Fruit fly (Drosophila melanogaster): Measurements from ENCODE around the gene nac.
A peak's percentile ranks its signal among the peaks of the same experiment; 100 is the strongest.

The nac gene

DNA sequence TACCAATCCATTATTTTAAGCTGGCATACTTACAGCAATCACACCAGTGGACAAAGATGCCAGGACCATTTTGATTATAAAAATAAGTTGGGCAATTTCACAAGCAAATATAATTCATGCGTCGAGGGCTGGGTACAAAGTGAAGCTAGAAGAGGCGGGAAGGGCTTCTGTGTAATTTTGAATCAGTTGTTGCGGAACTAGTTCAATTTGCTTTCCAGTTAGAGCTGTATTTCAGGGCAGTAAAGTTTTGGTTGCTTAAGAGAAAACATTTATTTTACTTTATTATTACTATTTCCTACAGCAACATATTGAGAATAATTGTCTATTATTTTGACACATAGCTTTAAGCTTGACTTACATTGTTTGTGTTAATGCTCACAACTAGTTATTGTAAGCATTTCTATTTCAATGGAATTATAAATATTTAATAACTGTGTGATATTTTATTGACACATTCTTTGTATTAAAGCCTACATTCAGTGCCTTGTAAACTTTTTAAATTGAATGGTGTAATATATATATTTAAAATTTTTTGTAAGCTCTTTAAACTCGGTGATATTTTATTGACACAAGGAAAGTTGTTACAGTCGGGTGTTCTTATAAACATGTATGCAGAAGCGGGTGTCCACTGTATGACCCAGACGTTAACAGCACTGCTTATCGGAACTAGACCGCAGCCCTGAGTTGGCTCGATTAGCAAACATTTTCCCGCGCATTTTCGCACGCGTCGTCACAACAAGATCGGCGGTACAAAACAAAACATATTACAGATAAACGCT, 39.3 kb downstream of the nac start, which contains the start of the genes RPA1 and Mcm2 (continued):
- peak; percentile 41 for TF ChIP-seq CG17328 (GFP tag; IDR thresholded peaks at IDR 0.05)
- TF ChIP-seq zen2 (GFP tag; IDR thresholded peaks at IDR 0.05; ENCODE audit: partially characterized antibody), result 0 out of 3 replicates have a peak, but pooled peaks have one; percentile 6
- no peak for TF ChIP-seq Atf3 (GFP tag; optimal IDR thresholded peaks at IDR 0.05)
- TF ChIP-seq org-1 (GFP tag; optimal IDR thresholded peaks at IDR 0.05), result peak; percentile 16
- peak; percentile 80 for TF ChIP-seq Hmr (GFP tag; optimal IDR thresholded peaks at IDR 0.05)
- 0 out of 2 replicates have a peak, but pooled peaks have one; percentile 38 for TF ChIP-seq CG42726 (GFP tag; IDR thresholded peaks at IDR 0.05; ENCODE audit: partially characterized antibody)
- TF ChIP-seq chif (GFP tag; optimal IDR thresholded peaks at IDR 0.05), result peak in 1 of 2 experiments; percentile 66
- TF ChIP-seq CG1024 (GFP tag; IDR thresholded peaks at IDR 0.05), result peak; percentile 35
- TF ChIP-seq p53 (GFP tag; optimal IDR thresholded peaks at IDR 0.05), result peak; percentile 14
- peak; percentile 65 for TF ChIP-seq CG31224 (GFP tag; IDR thresholded peaks at IDR 0.05)
- peak; percentile 98 for TF ChIP-seq CG15514 (GFP tag; optimal IDR thresholded peaks at IDR 0.05)
- TF ChIP-seq Elba2 (GFP tag; optimal IDR thresholded peaks at IDR 0.05), result no peak
- peak; percentile 51 for TF ChIP-seq CG10959 (GFP tag; IDR thresholded peaks at IDR 0.05)
- TF ChIP-seq bigmax (GFP tag; optimal IDR thresholded peaks at IDR 0.05), result no peak
- 0 out of 2 replicates have a peak, but pooled peaks have one; percentile 53 for TF ChIP-seq Gsc (GFP tag; IDR thresholded peaks at IDR 0.05)
- peak; percentile 57 for TF ChIP-seq Dref (GFP tag; IDR thresholded peaks at IDR 0.05)
- TF ChIP-seq zf30C (GFP tag; optimal IDR thresholded peaks at IDR 0.05), result no peak
- no peak for TF ChIP-seq pros (GFP tag; optimal IDR thresholded peaks at IDR 0.05)
- peak; percentile 38 for TF ChIP-seq psq (GFP tag; optimal IDR thresholded peaks at IDR 0.05)
- no peak for TF ChIP-seq PHDP (tag; optimal IDR thresholded peaks at IDR 0.05)
- TF ChIP-seq bsh (GFP tag; optimal IDR thresholded peaks at IDR 0.05), result peak in 1 of 2 experiments; percentile 66
- TF ChIP-seq stwl (tag; optimal IDR thresholded peaks at IDR 0.05), result peak; percentile 42
- TF ChIP-seq Doc2 (GFP tag; IDR thresholded peaks at IDR 0.05), result peak; percentile 34; the same call in 1 of the 2 replicates
- TF ChIP-seq ewg (GFP tag; optimal IDR thresholded peaks at IDR 0.05), result peak; percentile 42
- TF ChIP-seq D19B (GFP tag; optimal IDR thresholded peaks at IDR 0.05), result peak; percentile 67
- TF ChIP-seq MTF-1 (GFP tag; optimal IDR thresholded peaks at IDR 0.05; ENCODE audit: borderline replicate concordance), result peak; percentile 32
- TF ChIP-seq insv (GFP tag; optimal IDR thresholded peaks at IDR 0.05), result peak in 1 of 2 experiments; percentile 82
- TF ChIP-seq so (GFP tag; IDR thresholded peaks at IDR 0.05), result 0 out of 3 replicates have a peak, but pooled peaks have one; percentile 45
- no peak for TF ChIP-seq jing (GFP tag; optimal IDR thresholded peaks at IDR 0.05)
- TF ChIP-seq dan (GFP tag; IDR thresholded peaks at IDR 0.05), result no peak
- no peak for TF ChIP-seq vnd (GFP tag; IDR thresholded peaks at IDR 0.05; ENCODE audit: partially characterized antibody)
- peak; percentile 10; the same call in 1 of the 3 replicates for TF ChIP-seq Opbp (GFP tag; IDR thresholded peaks at IDR 0.05; ENCODE audit: partially characterized antibody)
- TF ChIP-seq Rfx (GFP tag; IDR thresholded peaks at IDR 0.05), result peak; percentile 91
- TF ChIP-seq Hr78 (GFP tag; optimal IDR thresholded peaks at IDR 0.05), result no peak
- TF ChIP-seq Ets97D (GFP tag; optimal IDR thresholded peaks at IDR 0.05), result peak; percentile 24
- TF ChIP-seq CG5245 (GFP tag; optimal IDR thresholded peaks at IDR 0.05), result peak; percentile 68
- TF ChIP-seq chn (GFP tag; optimal IDR thresholded peaks at IDR 0.05), result peak; percentile 68
- TF ChIP-seq CG3847 (GFP tag; IDR thresholded peaks at IDR 0.05), result peak; percentile 76; the same call in 1 of the 2 replicates
- TF ChIP-seq Side (GFP tag; optimal IDR thresholded peaks at IDR 0.05), result peak; percentile 5
- TF ChIP-seq z (GFP tag; IDR thresholded peaks at IDR 0.05), result no peak
- peak; percentile 63; the same call in 1 of the 2 replicates for TF ChIP-seq wdn (GFP tag; IDR thresholded peaks at IDR 0.05)
- no peak for TF ChIP-seq btn (GFP tag; optimal IDR thresholded peaks at IDR 0.05)
- peak; percentile 81 for TF ChIP-seq CG6689 (GFP tag; IDR thresholded peaks at IDR 0.05)
- TF ChIP-seq Hr39 (optimal IDR thresholded peaks at IDR 0.05), result no peak
- peak; percentile 74 for TF ChIP-seq CG11247 (GFP tag; IDR thresholded peaks at IDR 0.05)
- TF ChIP-seq CG32767 (GFP tag; IDR thresholded peaks at IDR 0.05), result no peak
- peak; percentile 61 for TF ChIP-seq CG10462 (GFP tag; optimal IDR thresholded peaks at IDR 0.05)
- TF ChIP-seq CG11696 (GFP tag; IDR thresholded peaks at IDR 0.05), result 0 out of 2 replicates have a peak, but pooled peaks have one; percentile 8
- TF ChIP-seq Ravus (GFP tag; IDR thresholded peaks at IDR 0.05), result no peak

Data from whole organism, embryonic.